Worm (Caenorhabditis elegans) whole organism, L4 larva: ENCODE data around the gene T03F7.6.

ENCODE experiments used
- aha-1 ChIP-seq: fragments of 150-350 bp; peaks from one replicate; lab custom pipeline; 2014; ENCODE audit warnings: missing biosample characterization, missing genetic modification characterization
- lin-15B ChIP-seq: fragments of 150-350 bp; sonication (generic microtip); optimal IDR thresholded peaks from 3 replicates; lab custom pipeline; 2014; ENCODE audit warnings: missing biosample characterization, missing genetic modification characterization
- mdl-1 ChIP-seq, 2 experiments: fragments of 150-350 bp in 1 of 2; sonication (generic microtip) in 1 of 2; optimal IDR thresholded peaks; 2 replicates each; lab custom pipeline; 2014 to 2017; ENCODE audit warnings: missing biosample characterization in 2 of 2, missing genetic modification characterization in 2 of 2
- pha-4 ChIP-seq, 2 experiments: fragments of 150-350 bp in 1 of 2; fragments of 200-800 bp in 1 of 2; sonication (Bioruptor generic) in 1 of 2; IDR thresholded peaks in 1 of 2; optimal IDR thresholded peaks in 1 of 2; 2 replicates each; pipeline versions ENCODE4 v1.3.6 to Lab custom; 2014 to 2022; ENCODE audit warnings: missing genetic modification characterization in 2 of 2, missing genetic modification reagents in 2 of 2, missing biosample characterization in 1 of 2, missing compliant biosample characterization in 1 of 2
- unc-130 ChIP-seq: sonication (generic microtip); optimal IDR thresholded peaks from 2 replicates; lab custom pipeline; 2016; ENCODE audit warnings: missing genetic modification reagents, missing genetic modification characterization, missing compliant biosample characterization

- TF ChIP-seq mdl-1 (tag; optimal IDR thresholded peaks at IDR 0.05; lab: Kevin White, UChicago): no peak
- no peak for TF ChIP-seq lin-15B (tag; lab: Kevin White, UChicago)
- TF ChIP-seq aha-1 (tag; lab: Kevin White, UChicago): no peak
- TF ChIP-seq pha-4 (GFP tag; IDR thresholded peaks at IDR 0.05; lab: Robert Waterston, UW): no peak
- TF ChIP-seq pha-4 (tag; optimal IDR thresholded peaks at IDR 0.05; lab: Kevin White, UChicago): no peak
- no peak for TF ChIP-seq unc-130 (GFP tag; lab: Kevin White, UChicago)
These were observed 23.4 kb upstream of the T03F7.6 start, which contains the start of gene clec-222 for ce11 chrV:11271051-11271450.
